Worm (Caenorhabditis elegans) whole organism, late embryonic: ENCODE results near the gene F09G8.5.

Experiments used
- C38D4.7 ChIP-seq: fragments of 200-800 bp; sonication (Bioruptor generic); optimal IDR thresholded peaks from 2 replicates; lab custom pipeline; 2018; ENCODE audit warnings: mild to moderate bottlenecking, missing genetic modification characterization, moderate library complexity, missing compliant biosample characterization
- T23F11.4 ChIP-seq: fragments of 200-800 bp; sonication (Bioruptor generic); optimal IDR thresholded peaks from 2 replicates; lab custom pipeline; 2018; ENCODE audit warnings: mild to moderate bottlenecking, missing genetic modification characterization, missing compliant biosample characterization
- Y22D7AL.16 ChIP-seq: sonication (generic microtip); optimal IDR thresholded peaks from 2 replicates; lab custom pipeline; 2016; ENCODE audit warnings: missing genetic modification characterization, missing compliant biosample characterization
- ama-1 ChIP-seq: fragments of 150-350 bp; optimal IDR thresholded peaks from 2 replicates; lab custom pipeline; 2014
- ceh-18 ChIP-seq: sonication (generic microtip); optimal IDR thresholded peaks from 2 replicates; lab custom pipeline; 2016; ENCODE audit warnings: missing genetic modification characterization, missing compliant biosample characterization
- ceh-24 ChIP-seq: sonication (generic microtip); optimal IDR thresholded peaks from 2 replicates; lab custom pipeline; 2016; ENCODE audit warnings: mild to moderate bottlenecking, missing genetic modification characterization, missing compliant biosample characterization
- ceh-30 ChIP-seq: fragments of 150-350 bp; optimal IDR thresholded peaks from 2 replicates; lab custom pipeline; 2014; ENCODE audit warnings: missing biosample characterization, missing genetic modification characterization
- ceh-34 ChIP-seq: sonication (generic microtip); optimal IDR thresholded peaks from 2 replicates; lab custom pipeline; 2016; ENCODE audit warnings: mild to moderate bottlenecking, missing genetic modification characterization, missing compliant biosample characterization
- ceh-48 ChIP-seq: sonication (generic microtip); optimal IDR thresholded peaks from 2 replicates; lab custom pipeline; 2016; ENCODE audit warnings: missing genetic modification characterization, inconsistent platforms, missing compliant biosample characterization
- ceh-6 ChIP-seq: fragments of 200-800 bp; sonication (Bioruptor generic); optimal IDR thresholded peaks from 2 replicates; lab custom pipeline; 2018; ENCODE audit warnings: mild to moderate bottlenecking, missing genetic modification characterization, missing compliant biosample characterization
- che-1 ChIP-seq: sonication (generic microtip); optimal IDR thresholded peaks from 2 replicates; lab custom pipeline; 2016; ENCODE audit warnings: mild to moderate bottlenecking, missing genetic modification characterization, missing compliant biosample characterization
- dve-1 ChIP-seq: sonication (generic microtip); optimal IDR thresholded peaks from 2 replicates; lab custom pipeline; 2017; ENCODE audit warnings: antibody characterized with exemption, mild to moderate bottlenecking, missing genetic modification characterization, missing compliant biosample characterization
- elt-2 ChIP-seq: sonication (generic microtip); optimal IDR thresholded peaks from 2 replicates; lab custom pipeline; 2016; ENCODE audit warnings: missing genetic modification reagents, missing genetic modification characterization, missing compliant biosample characterization
- elt-4 ChIP-seq: sonication (generic microtip); optimal IDR thresholded peaks from 2 replicates; lab custom pipeline; 2016; ENCODE audit warnings: missing genetic modification characterization, missing compliant biosample characterization
- fkh-6 ChIP-seq: sonication (generic microtip); optimal IDR thresholded peaks from 2 replicates; lab custom pipeline; 2016; ENCODE audit warnings: missing genetic modification characterization, missing compliant biosample characterization
- hlh-13 ChIP-seq: fragments of 200-800 bp; sonication (Bioruptor generic); optimal IDR thresholded peaks from 2 replicates; lab custom pipeline; 2018; ENCODE audit warnings: mild to moderate bottlenecking, missing genetic modification characterization, missing compliant biosample characterization
- hlh-30 ChIP-seq: sonication (generic microtip); optimal IDR thresholded peaks from 2 replicates; lab custom pipeline; 2017; ENCODE audit warnings: antibody characterized with exemption, missing genetic modification characterization, missing compliant biosample characterization; ENCODE audit not compliant: insufficient read depth
- hlh-8 ChIP-seq: sonication (generic microtip); optimal IDR thresholded peaks from 2 replicates; lab custom pipeline; 2016; ENCODE audit warnings: missing genotype, missing genetic modification characterization, missing compliant biosample characterization
- lim-6 ChIP-seq: sonication (generic microtip); optimal IDR thresholded peaks from 2 replicates; lab custom pipeline; 2016; ENCODE audit warnings: missing genetic modification characterization, missing compliant biosample characterization
- mec-3 ChIP-seq: sonication (generic microtip); optimal IDR thresholded peaks from 2 replicates; lab custom pipeline; 2016; ENCODE audit warnings: borderline replicate concordance, missing genetic modification characterization, missing compliant biosample characterization
- nfya-1 ChIP-seq: sonication (generic microtip); optimal IDR thresholded peaks from 2 replicates; lab custom pipeline; 2017; ENCODE audit warnings: missing genetic modification characterization, mild to moderate bottlenecking, missing compliant biosample characterization, antibody characterized with exemption, moderate library complexity
- npax-4 ChIP-seq: sonication (generic microtip); optimal IDR thresholded peaks from 2 replicates; lab custom pipeline; 2016; ENCODE audit warnings: missing genetic modification characterization, missing compliant biosample characterization
- pat-9 ChIP-seq: fragments of 200-800 bp; sonication (Bioruptor generic); optimal IDR thresholded peaks from 2 replicates; lab custom pipeline; 2018; ENCODE audit warnings: mild to moderate bottlenecking, missing genetic modification characterization, moderate library complexity, missing compliant biosample characterization
- pax-1 ChIP-seq: fragments of 150-350 bp; optimal IDR thresholded peaks from 2 replicates; lab custom pipeline; 2014; ENCODE audit warnings: missing biosample characterization, missing genetic modification characterization
- pha-2 ChIP-seq: sonication (generic microtip); optimal IDR thresholded peaks from 2 replicates; lab custom pipeline; 2017; ENCODE audit warnings: mild to moderate bottlenecking, missing genetic modification characterization, missing compliant biosample characterization
- pha-4 ChIP-seq: fragments of 150-350 bp; optimal IDR thresholded peaks from 2 replicates; lab custom pipeline; 2018; ENCODE audit warnings: missing biosample characterization, missing genetic modification reagents, missing genetic modification characterization
- pqm-1 ChIP-seq: sonication (generic microtip); optimal IDR thresholded peaks from 2 replicates; lab custom pipeline; 2016; ENCODE audit warnings: missing genetic modification characterization, missing compliant biosample characterization
- ref-2 ChIP-seq: sonication (generic microtip); optimal IDR thresholded peaks from 2 replicates; lab custom pipeline; 2016; ENCODE audit warnings: missing genetic modification characterization, missing compliant biosample characterization
- sox-2 ChIP-seq: fragments of 200-800 bp; sonication (Bioruptor generic); IDR thresholded peaks from 2 replicates; pipeline ENCODE4 v1.3.6; 2022; ENCODE audit warnings: missing genetic modification reagents, missing genetic modification characterization, missing compliant biosample characterization
- unc-3 ChIP-seq, 2 experiments: fragments of 200-800 bp in 1 of 2; sonication (Bioruptor generic) in 1 of 2; sonication (generic microtip) in 1 of 2; conservative IDR thresholded peaks in 1 of 2; optimal IDR thresholded peaks in 1 of 2; 2 replicates each; pipeline versions ENCODE4 v1.3.6 to Lab custom; 2016 to 2022; ENCODE audit warnings: missing compliant biosample characterization in 2 of 2, missing genetic modification characterization in 2 of 2, missing genetic modification reagents in 1 of 2
- unc-42 ChIP-seq: sonication (generic microtip); optimal IDR thresholded peaks from 2 replicates; lab custom pipeline; 2016; ENCODE audit warnings: missing genotype, missing genetic modification characterization, missing compliant biosample characterization
- unc-55 ChIP-seq: sonication (generic microtip); optimal IDR thresholded peaks from 2 replicates; lab custom pipeline; 2017; ENCODE audit warnings: missing biosample characterization, missing genetic modification reagents, missing genetic modification characterization
- zip-5 ChIP-seq: sonication (generic microtip); optimal IDR thresholded peaks from 2 replicates; lab custom pipeline; 2016; ENCODE audit warnings: missing genetic modification characterization, missing compliant biosample characterization
- ztf-16 ChIP-seq: sonication (generic microtip); optimal IDR thresholded peaks from 2 replicates; lab custom pipeline; 2017; ENCODE audit warnings: missing genetic modification characterization, missing compliant biosample characterization

The F09G8.5 gene

DNA sequence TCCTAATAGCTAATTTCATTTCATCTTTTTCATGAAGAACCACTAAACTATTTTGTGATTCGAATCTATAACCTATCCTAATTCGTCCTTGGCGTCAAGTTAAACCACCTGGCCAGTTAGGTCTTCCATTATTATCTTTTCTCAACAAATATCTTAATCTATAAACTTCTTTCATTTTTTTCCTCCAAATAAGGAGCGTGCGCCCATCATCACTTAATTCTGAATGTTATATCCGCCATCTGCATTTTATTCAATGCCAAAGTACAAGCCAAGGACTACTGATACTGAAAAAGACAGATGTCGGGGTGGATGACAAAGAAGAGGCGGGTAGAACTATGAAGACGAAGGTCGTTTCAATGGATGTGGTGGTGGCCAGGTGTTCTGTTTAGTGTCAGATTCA is 25.9 kb upstream of the F09G8.5 start:
- no peak for TF ChIP-seq ref-2 (tag; lab: Kevin White, UChicago)
- TF ChIP-seq T23F11.4 (GFP tag; lab: Kevin White, UChicago) = no peak
- TF ChIP-seq C38D4.7 (GFP tag; lab: Kevin White, UChicago) = no peak
- no peak for TF ChIP-seq unc-42 (tag; lab: Kevin White, UChicago)

DNA sequence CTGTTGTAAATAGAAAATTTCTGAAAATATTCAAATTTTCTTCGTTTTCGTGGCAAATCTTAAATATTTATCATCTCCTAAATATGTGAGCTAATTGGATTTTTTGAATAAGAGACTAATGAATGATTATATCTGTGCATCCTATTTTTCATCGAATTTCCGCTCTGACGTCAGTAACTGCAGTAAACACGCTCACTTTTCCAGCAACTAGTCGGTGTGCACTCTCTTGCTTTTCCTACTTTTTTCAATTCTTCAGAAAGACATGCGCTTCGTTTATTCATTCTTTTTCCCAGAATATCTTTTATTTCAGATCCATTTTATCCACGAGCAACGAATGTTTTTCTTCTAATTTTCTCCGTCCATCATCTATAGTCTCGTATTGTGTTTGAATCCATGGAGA is 25.3 kb upstream of the F09G8.5 start:
- TF ChIP-seq lim-6 (no peak), nfya-1 (tag; lab: Kevin White, UChicago) (no peak), unc-3 (GFP tag; conservative IDR thresholded peaks at IDR 0.05; lab: Robert Waterston, UW) (no peak), unc-3 (tag; optimal IDR thresholded peaks at IDR 0.05; lab: Kevin White, UChicago) (no peak), hlh-8 (tag; lab: Kevin White, UChicago) (no peak), pha-2 (tag; lab: Kevin White, UChicago) (no peak), elt-2 (no peak), fkh-6 (tag; lab: Kevin White, UChicago) (no peak), hlh-30 (tag; lab: Kevin White, UChicago) (no peak), pax-1 (tag; lab: Kevin White, UChicago) (no peak)

DNA sequence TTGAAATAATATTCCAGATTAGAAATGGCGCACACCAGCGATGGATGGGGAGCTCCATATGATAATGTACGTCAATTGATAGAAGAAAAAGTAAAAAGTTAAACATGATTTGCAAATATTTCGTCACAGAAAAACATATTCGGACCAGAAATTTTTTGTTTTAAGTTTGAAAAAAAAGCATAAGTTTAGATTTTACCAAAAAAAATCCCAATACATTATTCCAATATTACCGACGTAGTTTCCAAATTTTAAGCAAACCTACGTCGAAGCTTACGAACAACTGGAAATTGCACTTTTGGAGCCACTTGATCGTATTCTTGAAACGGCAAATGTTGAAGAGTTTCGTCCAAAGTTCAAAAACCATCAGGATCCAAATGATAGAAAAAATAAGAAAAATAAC is 22.1 kb upstream of the F09G8.5 start, which contains the start of gene henn-1:
Gene henn-1 (plus strand): TSS at position 18 of the 400 bp plus-strand sequence.
- no peak for TF ChIP-seq ztf-16 (tag; lab: Kevin White, UChicago)

DNA sequence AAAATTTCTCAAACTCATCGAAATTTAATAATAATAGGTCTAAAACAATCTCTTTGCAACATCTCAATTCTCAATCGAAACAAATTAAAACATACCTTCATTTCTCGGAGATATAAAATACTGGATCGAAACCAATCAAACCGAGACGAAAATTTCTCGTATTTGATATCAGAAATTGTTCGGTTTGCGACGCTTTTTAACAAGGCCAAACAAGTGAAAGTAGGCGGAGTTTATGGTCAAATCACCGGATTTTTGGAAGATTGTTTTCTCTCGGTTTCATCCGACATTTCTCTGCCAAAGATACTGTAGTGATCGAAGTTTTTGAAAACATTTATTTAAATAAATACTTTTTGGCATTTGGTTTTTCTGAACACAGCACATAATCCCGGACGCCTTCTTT is 19.4 kb upstream of the F09G8.5 start, which contains the start of gene C02F5.14:
Gene C02F5.14 (minus strand): TSS at position 157 of the 400 bp plus-strand sequence.
- TF ChIP-seq ceh-48 (tag; lab: Kevin White, UChicago) (no peak), hlh-13 (GFP tag; lab: Kevin White, UChicago) (no peak), pax-1 (tag; lab: Kevin White, UChicago) (no peak), mec-3 (no peak), ceh-34 (no peak), dve-1 (no peak), unc-55 (GFP tag; lab: Kevin White, UChicago) (no peak), ceh-30 (tag; lab: Kevin White, UChicago) (no peak), unc-42 (tag; lab: Kevin White, UChicago) (no peak), Y22D7AL.16 (tag; lab: Kevin White, UChicago) (no peak), elt-4 (tag; lab: Kevin White, UChicago) (no peak), ceh-18 (tag; lab: Kevin White, UChicago) (no peak), npax-4 (tag; lab: Kevin White, UChicago) (no peak), ceh-6 (no peak), pqm-1 (tag; lab: Kevin White, UChicago) (no peak)
- TF ChIP-seq, all 69 proteins: peak for 0

DNA sequence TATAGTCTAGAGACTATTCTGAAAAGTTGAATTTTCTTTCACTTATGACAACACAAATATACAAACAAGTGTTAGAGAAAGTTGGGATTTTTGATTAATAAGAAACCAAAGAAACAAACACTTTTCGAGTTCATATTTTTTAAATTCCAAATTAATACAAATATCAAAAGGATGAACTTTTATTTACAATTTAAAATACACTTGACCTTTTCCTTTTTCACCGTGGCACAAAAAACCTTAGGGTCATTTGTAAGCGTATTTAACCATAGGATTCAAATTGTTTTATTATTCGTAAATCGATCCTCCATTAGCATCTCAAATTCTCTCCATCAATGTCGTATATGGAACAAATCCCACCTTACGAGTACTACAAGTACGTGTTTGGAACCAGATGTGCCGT is 18.9 kb upstream of the F09G8.5 start, which contains the start of gene C02F5.5:
Gene C02F5.5 (plus strand): TSS at position 301 of the 400 bp plus-strand sequence.
- TF ChIP-seq ama-1 (lab: Kevin White, UChicago) (no peak), che-1 (tag; lab: Kevin White, UChicago) (no peak), pha-4 (tag; lab: Kevin White, UChicago) (no peak), hlh-8 (tag; lab: Kevin White, UChicago) (no peak), ceh-24 (no peak), zip-5 (tag; lab: Kevin White, UChicago) (no peak), pat-9 (tag; lab: Kevin White, UChicago) (no peak), sox-2 (GFP tag; lab: Robert Waterston, UW) (no peak)
